Fruit fly (Drosophila melanogaster): ENCODE measurements around the gene CG11695.
A peak's percentile ranks its signal among the peaks of the same experiment; 100 is the strongest.
"Not testable (repeated sequence)": the region's sequence is repeated elsewhere in the genome, so short reads cannot be mapped to it uniquely, and the experiment has no call there.

CG11695 gene

dm6 chrX:11584075-11584474, 7.4 kb downstream of the CG11695 start, which contains the start of gene pkm:
pkm (minus strand) TSS chrX:11584175.
- no peak for TF ChIP-seq CG5204 (GFP tag; optimal IDR thresholded peaks at IDR 0.05)
- TF ChIP-seq tj (GFP tag; optimal IDR thresholded peaks at IDR 0.05), result no peak
- TF ChIP-seq CG12768 (GFP tag; optimal IDR thresholded peaks at IDR 0.05), result no peak
- no peak for TF ChIP-seq CG33017 (tag; optimal IDR thresholded peaks at IDR 0.05)

- TF ChIP-seq kay (GFP tag; ENCODE audit: borderline replicate concordance); CG5204 (GFP tag; optimal IDR thresholded peaks at IDR 0.05); CG33017 (tag; optimal IDR thresholded peaks at IDR 0.05): not testable (repeated sequence)
Observed at dm6 chrX:11599589-11599988, 22.9 kb downstream of the CG11695 start, which contains the start of gene rho-4. rho-4 (plus strand) TSS chrX:11599838.

dm6 chrX:11600795-11601358, 24.2 kb downstream of the CG11695 start:
- TF ChIP-seq kay (GFP tag; ENCODE audit: borderline replicate concordance), result no peak
- TF ChIP-seq cic (GFP tag; optimal IDR thresholded peaks at IDR 0.05), result no peak
- TF ChIP-seq pad (GFP tag; optimal IDR thresholded peaks at IDR 0.05), result peak; percentile 84
- no peak for TF ChIP-seq CG7101 (tag; optimal IDR thresholded peaks at IDR 0.05)
- TF ChIP-seq CG5204 (GFP tag; optimal IDR thresholded peaks at IDR 0.05), result no peak
- no peak for TF ChIP-seq Mnt (GFP tag; optimal IDR thresholded peaks at IDR 0.05)
- no peak for TF ChIP-seq Crg-1 (GFP tag; optimal IDR thresholded peaks at IDR 0.05)
- TF ChIP-seq toe (GFP tag; optimal IDR thresholded peaks at IDR 0.05), result no peak
- TF ChIP-seq Clk (GFP tag; optimal IDR thresholded peaks at IDR 0.05), result no peak
- no peak for TF ChIP-seq CG1620 (GFP tag; optimal IDR thresholded peaks at IDR 0.05)
- TF ChIP-seq cnc (optimal IDR thresholded peaks at IDR 0.05), result no peak
- TF ChIP-seq CG33017 (tag; optimal IDR thresholded peaks at IDR 0.05), result no peak
- no peak for TF ChIP-seq CG12768 (GFP tag; optimal IDR thresholded peaks at IDR 0.05)
- TF ChIP-seq tj (GFP tag; optimal IDR thresholded peaks at IDR 0.05), result peak; percentile 98
- peak; percentile 31 for TF ChIP-seq bab1 (GFP tag; optimal IDR thresholded peaks at IDR 0.05)
- TF ChIP-seq Hr96 (GFP tag; optimal IDR thresholded peaks at IDR 0.05), result no peak
- TF ChIP-seq CG7045 (GFP tag; optimal IDR thresholded peaks at IDR 0.05), result no peak
- TF ChIP-seq CG14711 (tag; optimal IDR thresholded peaks at IDR 0.05), result no peak
- no peak for TF ChIP-seq ovo (GFP tag; optimal IDR thresholded peaks at IDR 0.05)
- TF ChIP-seq CG11617 (GFP tag; optimal IDR thresholded peaks at IDR 0.05), result no peak

- TF ChIP-seq CG1620 (GFP tag; optimal IDR thresholded peaks at IDR 0.05) (no peak), CG5204 (GFP tag; optimal IDR thresholded peaks at IDR 0.05) (no peak), tj (GFP tag; optimal IDR thresholded peaks at IDR 0.05) (peak; percentile 41), kay (GFP tag; ENCODE audit: borderline replicate concordance) (peak; percentile 56)
Observed at dm6 chrX:11601408-11601807, 24.7 kb downstream of the CG11695 start.

dm6 chrX:11604094-11604493, 27.4 kb downstream of the CG11695 start, which contains the start of gene CG2533:
CG2533 (minus strand) TSS chrX:11604194.
- no peak for TF ChIP-seq Mnt (GFP tag; optimal IDR thresholded peaks at IDR 0.05)
- TF ChIP-seq bab1 (GFP tag; optimal IDR thresholded peaks at IDR 0.05), result no peak
- TF ChIP-seq cic (GFP tag; optimal IDR thresholded peaks at IDR 0.05), result no peak

- no peak for TF ChIP-seq bab1 (GFP tag; optimal IDR thresholded peaks at IDR 0.05)
- no peak for TF ChIP-seq toe (GFP tag; optimal IDR thresholded peaks at IDR 0.05)
- TF ChIP-seq CG12768 (GFP tag; optimal IDR thresholded peaks at IDR 0.05), result no peak
- peak; percentile 86 for TF ChIP-seq tj (GFP tag; optimal IDR thresholded peaks at IDR 0.05)
- no peak for TF ChIP-seq CG5204 (GFP tag; optimal IDR thresholded peaks at IDR 0.05)
- TF ChIP-seq CG7101 (tag; optimal IDR thresholded peaks at IDR 0.05), result no peak
- TF ChIP-seq Crg-1 (GFP tag; optimal IDR thresholded peaks at IDR 0.05), result no peak
- TF ChIP-seq CG11617 (GFP tag; optimal IDR thresholded peaks at IDR 0.05), result no peak
- TF ChIP-seq CG14711 (tag; optimal IDR thresholded peaks at IDR 0.05), result peak; percentile 94
- TF ChIP-seq pad (GFP tag; optimal IDR thresholded peaks at IDR 0.05), result no peak
- no peak for TF ChIP-seq cnc (optimal IDR thresholded peaks at IDR 0.05)
- TF ChIP-seq CG1620 (GFP tag; optimal IDR thresholded peaks at IDR 0.05), result no peak
- TF ChIP-seq cic (GFP tag; optimal IDR thresholded peaks at IDR 0.05), result peak; percentile 31
- no peak for TF ChIP-seq Mnt (GFP tag; optimal IDR thresholded peaks at IDR 0.05)
- no peak for TF ChIP-seq Hr96 (GFP tag; optimal IDR thresholded peaks at IDR 0.05)
- TF ChIP-seq ovo (GFP tag; optimal IDR thresholded peaks at IDR 0.05), result no peak
- TF ChIP-seq CG7045 (GFP tag; optimal IDR thresholded peaks at IDR 0.05), result no peak
- no peak for TF ChIP-seq CG33017 (tag; optimal IDR thresholded peaks at IDR 0.05)
- TF ChIP-seq kay (GFP tag; ENCODE audit: borderline replicate concordance), result no peak
- no peak for TF ChIP-seq Clk (GFP tag; optimal IDR thresholded peaks at IDR 0.05)
Observed at dm6 chrX:11611056-11611644, 34.5 kb downstream of the CG11695 start.

- TF ChIP-seq Mnt (GFP tag; optimal IDR thresholded peaks at IDR 0.05), result peak; percentile 85
- peak; percentile 22 for TF ChIP-seq CG7101 (tag; optimal IDR thresholded peaks at IDR 0.05)
- peak; percentile 11 for TF ChIP-seq bab1 (GFP tag; optimal IDR thresholded peaks at IDR 0.05)
- no peak for TF ChIP-seq CG5204 (GFP tag; optimal IDR thresholded peaks at IDR 0.05)
- no peak for TF ChIP-seq pad (GFP tag; optimal IDR thresholded peaks at IDR 0.05)
- no peak for TF ChIP-seq CG11617 (GFP tag; optimal IDR thresholded peaks at IDR 0.05)
- TF ChIP-seq ovo (GFP tag; optimal IDR thresholded peaks at IDR 0.05), result peak; percentile 94
- no peak for TF ChIP-seq tj (GFP tag; optimal IDR thresholded peaks at IDR 0.05)
- TF ChIP-seq CG12768 (GFP tag; optimal IDR thresholded peaks at IDR 0.05), result no peak
- TF ChIP-seq cic (GFP tag; optimal IDR thresholded peaks at IDR 0.05), result peak; percentile 11
- no peak for TF ChIP-seq Hr96 (GFP tag; optimal IDR thresholded peaks at IDR 0.05)
Observed at dm6 chrX:11611645-11612079, 35.0 kb downstream of the CG11695 start, which contains the start of the genes CG2247 and CG1703. CG2247 (minus strand) TSS chrX:11611652. CG1703 (plus strand) TSS chrX:11611927.
